Fruit fly (Drosophila melanogaster): ENCODE results near the gene mus302.

Gene mus302

dm6 chr3L:16769866-16770265, 9.7 kb downstream of the mus302 start:
- TF ChIP-seq Hr96 (GFP tag; optimal IDR thresholded peaks at IDR 0.05) = no peak
- no peak for TF ChIP-seq ovo (GFP tag; optimal IDR thresholded peaks at IDR 0.05)
- no peak for TF ChIP-seq tj (GFP tag; optimal IDR thresholded peaks at IDR 0.05)
- no peak for TF ChIP-seq Clk (GFP tag; optimal IDR thresholded peaks at IDR 0.05)
- no peak for TF ChIP-seq CG5204 (GFP tag; optimal IDR thresholded peaks at IDR 0.05)
- TF ChIP-seq CG14711 (tag; optimal IDR thresholded peaks at IDR 0.05) = no peak
- TF ChIP-seq bab1 (GFP tag; optimal IDR thresholded peaks at IDR 0.05) = peak; percentile 33

DNA sequence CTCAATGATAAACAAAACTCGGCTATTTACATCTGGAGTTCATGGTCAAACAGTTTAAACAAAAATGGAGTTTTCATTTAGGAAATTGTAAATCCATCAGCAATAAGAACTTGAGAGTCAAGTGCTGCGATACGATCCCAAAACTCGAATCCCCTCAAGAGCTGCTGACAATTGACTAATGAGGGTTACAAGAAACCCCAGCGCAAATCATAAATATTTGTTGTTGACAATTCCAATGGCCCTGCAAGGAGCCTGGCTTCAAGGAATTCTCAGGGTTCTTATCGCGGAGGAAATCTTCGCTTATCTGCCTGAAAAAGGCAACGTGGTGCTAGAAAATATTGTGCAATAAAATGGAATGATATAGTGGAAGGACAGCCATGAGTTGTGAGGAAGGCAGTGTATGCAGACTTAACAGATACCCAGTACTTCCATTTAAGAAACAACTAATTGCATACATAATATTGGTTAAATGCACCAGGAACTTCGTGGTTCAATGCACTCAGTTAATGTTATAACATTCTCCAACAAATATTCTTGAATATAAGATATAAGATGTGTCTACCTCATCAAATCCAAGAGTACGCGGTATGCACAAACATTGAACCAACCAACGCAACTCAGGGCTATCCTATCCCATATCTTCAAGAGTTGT, 11.4 kb downstream of the mus302 start:
- TF ChIP-seq CG33017 (tag; optimal IDR thresholded peaks at IDR 0.05) (no peak), CG1620 (GFP tag; optimal IDR thresholded peaks at IDR 0.05) (no peak), CG5204 (GFP tag; optimal IDR thresholded peaks at IDR 0.05) (no peak), cic (GFP tag; optimal IDR thresholded peaks at IDR 0.05) (no peak), CG12768 (GFP tag; optimal IDR thresholded peaks at IDR 0.05) (no peak), cnc (optimal IDR thresholded peaks at IDR 0.05) (no peak), CG11617 (GFP tag; optimal IDR thresholded peaks at IDR 0.05) (no peak), Clk (GFP tag; optimal IDR thresholded peaks at IDR 0.05) (no peak), Crg-1 (GFP tag; optimal IDR thresholded peaks at IDR 0.05) (no peak), Hr96 (GFP tag; optimal IDR thresholded peaks at IDR 0.05) (no peak), ovo (GFP tag; optimal IDR thresholded peaks at IDR 0.05) (no peak), CG7101 (tag; optimal IDR thresholded peaks at IDR 0.05) (no peak), pad (GFP tag; optimal IDR thresholded peaks at IDR 0.05) (no peak), CG7045 (GFP tag; optimal IDR thresholded peaks at IDR 0.05) (no peak), toe (GFP tag; optimal IDR thresholded peaks at IDR 0.05) (no peak)

DNA sequence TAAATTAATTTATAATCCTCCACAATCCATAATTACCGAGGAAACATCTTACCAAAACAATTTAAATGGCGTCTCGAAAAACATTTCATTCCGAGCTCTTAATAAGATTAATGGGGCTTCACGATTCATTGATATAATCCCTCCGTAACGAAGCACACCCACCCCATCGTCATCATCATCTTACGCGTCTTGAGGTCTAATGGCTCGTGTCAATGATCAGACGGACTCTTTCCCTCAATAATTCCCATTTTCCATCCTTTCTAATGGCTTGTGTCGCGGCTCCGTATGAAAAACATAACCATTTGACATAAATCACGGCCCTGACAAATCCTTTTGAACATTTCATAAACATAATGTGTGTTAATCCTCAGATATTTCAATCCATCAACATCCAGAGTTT, 12.6 kb downstream of the mus302 start:
- TF ChIP-seq CG7045 (GFP tag; optimal IDR thresholded peaks at IDR 0.05) = no peak
- no peak for TF ChIP-seq bab1 (GFP tag; optimal IDR thresholded peaks at IDR 0.05)
- TF ChIP-seq tj (GFP tag; optimal IDR thresholded peaks at IDR 0.05) = no peak

DNA sequence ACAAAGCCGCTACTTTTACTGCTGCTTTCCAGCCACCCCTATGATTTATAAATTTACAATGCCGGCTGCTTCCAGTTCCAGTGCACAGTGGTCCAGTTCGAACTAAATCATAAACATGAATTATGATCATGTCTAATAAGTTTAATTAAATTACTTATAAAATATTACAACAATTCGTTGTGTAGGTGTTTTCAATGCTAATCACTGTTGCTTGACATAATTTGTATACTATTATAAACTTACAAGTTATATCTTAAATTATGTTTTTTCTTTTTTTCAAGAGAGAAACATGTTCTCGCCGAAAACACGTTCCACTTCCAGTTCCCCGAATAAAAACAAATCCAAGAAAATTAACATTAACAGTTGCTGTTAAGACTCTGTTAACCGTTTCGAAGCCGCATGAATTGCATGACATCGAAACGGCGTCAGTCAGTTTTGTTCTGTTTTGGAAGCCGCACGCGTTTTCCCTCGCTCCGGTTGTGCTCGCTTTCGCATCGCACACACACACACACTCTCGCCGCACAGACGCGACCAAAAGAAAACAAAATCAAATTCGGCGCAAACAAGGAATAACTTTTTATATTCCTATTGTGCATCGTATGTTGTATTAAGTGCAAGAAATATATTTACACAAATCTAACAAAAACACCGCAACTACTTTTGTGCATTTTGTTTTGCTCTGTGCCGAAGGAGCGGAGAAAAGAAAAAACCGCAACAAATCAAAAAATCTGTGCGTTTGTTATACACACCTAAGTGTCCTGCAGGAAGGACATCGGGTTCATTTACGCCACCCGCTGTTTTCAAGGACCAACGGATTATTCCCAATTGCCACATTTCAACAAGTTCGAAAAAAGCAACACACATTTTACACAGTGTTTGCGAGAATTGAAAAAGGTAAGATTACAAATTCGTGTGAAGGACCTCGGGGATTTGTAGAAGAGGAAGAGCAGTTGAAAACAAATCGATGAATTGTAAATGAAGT, 13.6 kb downstream of the mus302 start, which contains the start of gene Nrt:
Nrt (plus strand) TSS at position 426 of the 982 bp plus-strand sequence.
- TF ChIP-seq cnc (optimal IDR thresholded peaks at IDR 0.05) = no peak
- TF ChIP-seq pad (GFP tag; optimal IDR thresholded peaks at IDR 0.05) = peak; percentile 86
- TF ChIP-seq ovo (GFP tag; optimal IDR thresholded peaks at IDR 0.05) = peak; percentile 10
- peak; percentile 28 for TF ChIP-seq CG14711 (tag; optimal IDR thresholded peaks at IDR 0.05)
- no peak for TF ChIP-seq Hr96 (GFP tag; optimal IDR thresholded peaks at IDR 0.05)
- no peak for TF ChIP-seq kay (GFP tag; ENCODE audit: borderline replicate concordance)
- no peak for TF ChIP-seq CG5204 (GFP tag; optimal IDR thresholded peaks at IDR 0.05)
- TF ChIP-seq Mnt (GFP tag; optimal IDR thresholded peaks at IDR 0.05) = no peak
- TF ChIP-seq CG7045 (GFP tag; optimal IDR thresholded peaks at IDR 0.05) = peak; percentile 46
- no peak for TF ChIP-seq CG11617 (GFP tag; optimal IDR thresholded peaks at IDR 0.05)
- TF ChIP-seq bab1 (GFP tag; optimal IDR thresholded peaks at IDR 0.05) = peak; percentile 51
- TF ChIP-seq Crg-1 (GFP tag; optimal IDR thresholded peaks at IDR 0.05) = no peak
- TF ChIP-seq tj (GFP tag; optimal IDR thresholded peaks at IDR 0.05) = no peak
- TF ChIP-seq Clk (GFP tag; optimal IDR thresholded peaks at IDR 0.05) = no peak
- TF ChIP-seq CG1620 (GFP tag; optimal IDR thresholded peaks at IDR 0.05) = no peak
- no peak for TF ChIP-seq cic (GFP tag; optimal IDR thresholded peaks at IDR 0.05)
- peak; percentile 53 for TF ChIP-seq CG7101 (tag; optimal IDR thresholded peaks at IDR 0.05)
- TF ChIP-seq CG33017 (tag; optimal IDR thresholded peaks at IDR 0.05) = peak; percentile 52
- peak; percentile 27 for TF ChIP-seq CG12768 (GFP tag; optimal IDR thresholded peaks at IDR 0.05)
- TF ChIP-seq toe (GFP tag; optimal IDR thresholded peaks at IDR 0.05) = no peak

DNA sequence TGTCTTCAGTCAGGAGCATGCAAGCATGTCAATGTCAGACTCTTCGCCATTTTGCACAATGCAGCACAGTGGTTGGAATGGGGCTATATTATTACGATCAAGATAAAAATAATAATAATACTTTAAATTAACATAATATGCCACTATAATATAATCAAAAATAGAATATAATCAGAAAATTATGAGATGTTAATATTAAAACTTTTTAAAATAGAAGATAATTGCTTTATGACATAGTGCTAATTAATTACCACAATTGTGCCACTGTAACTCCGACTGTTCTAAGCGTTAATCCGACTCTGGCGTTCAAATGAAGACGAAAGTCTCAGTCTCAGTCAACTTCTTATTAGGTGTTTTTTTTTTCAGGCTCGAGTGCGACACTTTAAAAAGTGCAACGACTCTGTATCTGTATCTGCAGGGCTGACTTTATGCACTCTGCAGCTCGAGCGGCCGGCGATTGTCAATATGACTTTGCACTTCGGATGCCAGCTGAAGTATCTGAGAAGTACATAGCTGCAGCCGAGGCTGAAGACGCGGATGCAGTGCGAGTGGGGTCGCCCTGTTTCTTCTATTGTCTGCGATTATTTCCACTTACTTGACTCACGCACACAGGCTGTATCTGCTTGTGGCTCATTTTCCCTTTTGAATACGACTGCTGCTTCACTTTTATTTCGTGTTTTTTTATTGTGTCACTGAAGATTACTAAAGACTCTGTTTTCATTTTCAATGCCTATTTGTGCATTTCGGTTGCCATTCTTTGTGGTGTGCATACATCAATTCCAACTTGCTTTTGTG, 17.1 kb downstream of the mus302 start:
- TF ChIP-seq Hr96 (GFP tag; optimal IDR thresholded peaks at IDR 0.05) (no peak), ovo (GFP tag; optimal IDR thresholded peaks at IDR 0.05) (no peak), CG11617 (GFP tag; optimal IDR thresholded peaks at IDR 0.05) (no peak), CG5204 (GFP tag; optimal IDR thresholded peaks at IDR 0.05) (no peak), CG7101 (tag; optimal IDR thresholded peaks at IDR 0.05) (no peak), Crg-1 (GFP tag; optimal IDR thresholded peaks at IDR 0.05) (no peak), bab1 (GFP tag; optimal IDR thresholded peaks at IDR 0.05) (no peak), CG7045 (GFP tag; optimal IDR thresholded peaks at IDR 0.05) (no peak), kay (GFP tag; ENCODE audit: borderline replicate concordance) (no peak)

- TF ChIP-seq Hr96 (GFP tag; optimal IDR thresholded peaks at IDR 0.05) (no peak), pad (GFP tag; optimal IDR thresholded peaks at IDR 0.05) (no peak), Crg-1 (GFP tag; optimal IDR thresholded peaks at IDR 0.05) (no peak), Clk (GFP tag; optimal IDR thresholded peaks at IDR 0.05) (no peak), CG1620 (GFP tag; optimal IDR thresholded peaks at IDR 0.05) (no peak), tj (GFP tag; optimal IDR thresholded peaks at IDR 0.05) (no peak), ovo (GFP tag; optimal IDR thresholded peaks at IDR 0.05) (no peak), CG7101 (tag; optimal IDR thresholded peaks at IDR 0.05) (no peak), CG5204 (GFP tag; optimal IDR thresholded peaks at IDR 0.05) (no peak), CG11617 (GFP tag; optimal IDR thresholded peaks at IDR 0.05) (no peak), bab1 (GFP tag; optimal IDR thresholded peaks at IDR 0.05) (no peak), CG12768 (GFP tag; optimal IDR thresholded peaks at IDR 0.05) (no peak), CG7045 (GFP tag; optimal IDR thresholded peaks at IDR 0.05) (no peak), cic (GFP tag; optimal IDR thresholded peaks at IDR 0.05) (no peak), cnc (optimal IDR thresholded peaks at IDR 0.05) (no peak), CG14711 (tag; optimal IDR thresholded peaks at IDR 0.05) (no peak), Mnt (GFP tag; optimal IDR thresholded peaks at IDR 0.05) (no peak), CG33017 (tag; optimal IDR thresholded peaks at IDR 0.05) (no peak), kay (GFP tag; ENCODE audit: borderline replicate concordance) (no peak), toe (GFP tag; optimal IDR thresholded peaks at IDR 0.05) (no peak)
Measured at dm6 chr3L:16760274-16760673, 19.3 kb downstream of the mus302 start.

Data from whole organism, adult.